Fruit fly (Drosophila melanogaster) whole organism, adult: ENCODE measurements around the gene Glut4EF.

Source experiments
- CG1620 ChIP-seq: fragments of 200-800 bp; sonication (Bioruptor generic); optimal IDR thresholded peaks from 2 replicates; lab custom pipeline; 2016; ENCODE audit warnings: missing biosample characterization, missing genetic modification characterization
- cic ChIP-seq: fragments of 200-800 bp; sonication (Bioruptor generic); optimal IDR thresholded peaks from 2 replicates; lab custom pipeline; 2017; ENCODE audit warnings: missing biosample characterization, mild to moderate bottlenecking, missing genetic modification characterization, moderate library complexity
- cnc ChIP-seq, 2 experiments: fragments of >200 bp; optimal IDR thresholded peaks; 2 replicates each; lab custom pipeline; 2017
- ovo ChIP-seq: fragments of 200-800 bp; sonication (Bioruptor generic); optimal IDR thresholded peaks from 2 replicates; lab custom pipeline; 2016; ENCODE audit warnings: missing biosample characterization, missing genetic modification characterization
- tj ChIP-seq: fragments of 200-800 bp; sonication (Bioruptor generic); optimal IDR thresholded peaks from 3 replicates; lab custom pipeline; 2017; ENCODE audit warnings: missing biosample characterization, mild to moderate bottlenecking, missing genetic modification characterization, moderate library complexity

- TF ChIP-seq ovo (GFP tag; lab: Kevin White, UChicago), result no peak
- TF ChIP-seq tj (GFP tag; lab: Kevin White, UChicago), result peak; percentile 32
- TF ChIP-seq CG1620 (GFP tag; lab: Kevin White, UChicago), result no peak
- no peak for TF ChIP-seq cnc (optimal IDR thresholded peaks at IDR 0.05; lab: Kevin White, UChicago)
- no peak for TF ChIP-seq cic (GFP tag; lab: Kevin White, UChicago)
These were observed 166.0 kb downstream of the Glut4EF start for dm6 chr3R:10040505-10040904.
